Worm (Caenorhabditis elegans) whole organism, mixed stage, embryonic: ENCODE measurements around the gene srxa-13.

Experiments
- bed-3 ChIP-seq: fragments of 200-800 bp; sonication (Bioruptor generic); optimal IDR thresholded peaks from 3 replicates; lab custom pipeline; 2018; ENCODE audit warnings: mild to moderate bottlenecking, missing genetic modification characterization, moderate library complexity, missing compliant biosample characterization
- blmp-1 ChIP-seq: fragments of 150-350 bp; optimal IDR thresholded peaks from 2 replicates; lab custom pipeline; 2014; ENCODE audit warnings: missing biosample characterization, missing genetic modification characterization
- ceh-39 ChIP-seq: fragments of 150-350 bp; optimal IDR thresholded peaks from 2 replicates; lab custom pipeline; 2014; ENCODE audit warnings: missing biosample characterization, missing genetic modification characterization
- ceh-43 ChIP-seq: fragments of 200-800 bp; sonication (Bioruptor generic); optimal IDR thresholded peaks from 2 replicates; lab custom pipeline; 2018; ENCODE audit warnings: mild to moderate bottlenecking, missing genetic modification characterization, moderate library complexity, missing compliant biosample characterization
- cnd-1 ChIP-seq: fragments of 200-800 bp; sonication (Bioruptor generic); optimal IDR thresholded peaks from 2 replicates; lab custom pipeline; 2018; ENCODE audit warnings: mild to moderate bottlenecking, missing genetic modification characterization, missing compliant biosample characterization
- drap-1 ChIP-seq: fragments of 200-800 bp; sonication (Bioruptor generic); optimal IDR thresholded peaks from 3 replicates; lab custom pipeline; 2018; ENCODE audit warnings: mild to moderate bottlenecking, missing genetic modification characterization, missing compliant biosample characterization
- elt-1 ChIP-seq: sonication (generic microtip); optimal IDR thresholded peaks from 2 replicates; lab custom pipeline; 2017; ENCODE audit warnings: missing genetic modification characterization, mild to moderate bottlenecking, missing compliant biosample characterization, antibody characterized with exemption, moderate library complexity, borderline replicate concordance; ENCODE audit not compliant: insufficient read depth
- elt-3 ChIP-seq: fragments of 150-350 bp; optimal IDR thresholded peaks from 2 replicates; lab custom pipeline; 2014; ENCODE audit warnings: missing biosample characterization, missing genetic modification characterization
- flh-1 ChIP-seq: fragments of 200-800 bp; sonication (Bioruptor generic); optimal IDR thresholded peaks from 2 replicates; lab custom pipeline; 2018; ENCODE audit warnings: mild to moderate bottlenecking, missing genetic modification characterization, moderate library complexity, missing compliant biosample characterization
- ham-2 ChIP-seq: fragments of 200-800 bp; sonication (Bioruptor generic); optimal IDR thresholded peaks from 2 replicates; lab custom pipeline; 2018; ENCODE audit warnings: mild to moderate bottlenecking, missing genetic modification characterization, missing compliant biosample characterization
- hlh-1 ChIP-seq: fragments of 150-350 bp; optimal IDR thresholded peaks from 2 replicates; lab custom pipeline; 2014; ENCODE audit warnings: missing biosample characterization, missing genetic modification reagents, missing genetic modification characterization
- lin-13 ChIP-seq: fragments of 150-350 bp; optimal IDR thresholded peaks from 2 replicates; lab custom pipeline; 2014; ENCODE audit warnings: missing biosample characterization, missing genetic modification characterization
- lin-32 ChIP-seq: fragments of 200-800 bp; sonication (Bioruptor generic); optimal IDR thresholded peaks from 2 replicates; lab custom pipeline; 2018; ENCODE audit warnings: mild to moderate bottlenecking, missing genetic modification characterization, missing compliant biosample characterization
- lsy-2 ChIP-seq: fragments of 150-350 bp; optimal IDR thresholded peaks from 2 replicates; lab custom pipeline; 2014; ENCODE audit warnings: missing biosample characterization, missing genetic modification characterization
- mab-5 ChIP-seq: fragments of 150-350 bp; optimal IDR thresholded peaks from 2 replicates; lab custom pipeline; 2014; ENCODE audit warnings: missing biosample characterization, missing genetic modification characterization
- mep-1 ChIP-seq: fragments of 150-350 bp; optimal IDR thresholded peaks from 2 replicates; lab custom pipeline; 2017; ENCODE audit warnings: missing biosample characterization, missing genetic modification reagents, missing genetic modification characterization, inconsistent platforms
- nhr-12 ChIP-seq: fragments of 150-350 bp; optimal IDR thresholded peaks from 2 replicates; lab custom pipeline; 2014; ENCODE audit warnings: missing biosample characterization, missing genetic modification characterization
- nhr-2 ChIP-seq: fragments of 150-350 bp; optimal IDR thresholded peaks from 2 replicates; lab custom pipeline; 2014; ENCODE audit warnings: missing biosample characterization, missing genetic modification characterization
- nhr-237 ChIP-seq: fragments of 150-350 bp; optimal IDR thresholded peaks from 2 replicates; lab custom pipeline; 2014; ENCODE audit warnings: missing biosample characterization, missing genetic modification characterization
- nhr-28 ChIP-seq: fragments of 150-350 bp; optimal IDR thresholded peaks from 2 replicates; lab custom pipeline; 2014; ENCODE audit warnings: missing biosample characterization, missing genetic modification characterization
- nhr-76 ChIP-seq: sonication (generic microtip); optimal IDR thresholded peaks from 2 replicates; lab custom pipeline; 2017; ENCODE audit warnings: missing biosample characterization, missing genetic modification characterization
- pha-4 ChIP-seq: fragments of 150-350 bp; optimal IDR thresholded peaks from 2 replicates; lab custom pipeline; 2018; ENCODE audit warnings: missing biosample characterization, missing genetic modification reagents, missing genetic modification characterization
- sem-2 ChIP-seq: fragments of 200-800 bp; sonication (Bioruptor generic); optimal IDR thresholded peaks from 2 replicates; lab custom pipeline; 2018; ENCODE audit warnings: mild to moderate bottlenecking, missing genetic modification characterization, missing compliant biosample characterization
- snpc-4 ChIP-seq: fragments of 150-350 bp; optimal IDR thresholded peaks from 2 replicates; lab custom pipeline; 2014; ENCODE audit warnings: missing biosample characterization, missing genetic modification characterization
- sptf-1 ChIP-seq: sonication (generic microtip); optimal IDR thresholded peaks from 2 replicates; lab custom pipeline; 2017; ENCODE audit warnings: mild to moderate bottlenecking, missing genetic modification characterization, moderate library complexity, missing compliant biosample characterization
- tbx-8 ChIP-seq: fragments of 200-800 bp; sonication (Bioruptor generic); optimal IDR thresholded peaks from 2 replicates; lab custom pipeline; 2018; ENCODE audit warnings: mild to moderate bottlenecking, missing genetic modification characterization, moderate library complexity, missing compliant biosample characterization
- unc-120 ChIP-seq: sonication (generic microtip); optimal IDR thresholded peaks from 2 replicates; lab custom pipeline; 2017; ENCODE audit warnings: missing genetic modification characterization, missing compliant biosample characterization; ENCODE audit not compliant: poor library complexity, severe bottlenecking
- unc-39 ChIP-seq: fragments of 150-350 bp; optimal IDR thresholded peaks from 2 replicates; lab custom pipeline; 2014; ENCODE audit warnings: missing biosample characterization, missing genetic modification characterization
- unc-62 ChIP-seq: fragments of 150-350 bp; optimal IDR thresholded peaks from 2 replicates; lab custom pipeline; 2014; ENCODE audit warnings: missing biosample characterization, missing genetic modification reagents, missing genetic modification characterization
- zip-8 ChIP-seq: fragments of 150-350 bp; optimal IDR thresholded peaks from 2 replicates; lab custom pipeline; 2014; ENCODE audit warnings: missing biosample characterization, missing genetic modification characterization
- ztf-11 ChIP-seq: fragments of 150-350 bp; optimal IDR thresholded peaks from 2 replicates; lab custom pipeline; 2014; ENCODE audit warnings: missing biosample characterization, missing genetic modification characterization

Gene srxa-13

ce11 chrV:13942082-13942481 lies 12.5 kb downstream of the srxa-13 start, which contains the start of gene dpr-1:
TSS of gene dpr-1 (minus strand) at chrV:13942182.
- TF ChIP-seq zip-8 (tag; lab: Kevin White, UChicago): no peak
- no peak for TF ChIP-seq unc-62 (GFP tag; lab: Kevin White, UChicago)
- no peak for TF ChIP-seq snpc-4 (tag; lab: Kevin White, UChicago)
- no peak for TF ChIP-seq unc-120
- TF ChIP-seq ceh-39: no peak
- TF ChIP-seq ham-2 (GFP tag; lab: Kevin White, UChicago): no peak
- no peak for TF ChIP-seq tbx-8
- TF ChIP-seq mab-5 (tag; lab: Kevin White, UChicago): no peak
- no peak for TF ChIP-seq blmp-1
- TF ChIP-seq, all 35 proteins: peak for 0

ce11 chrV:13946385-13947019 lies 16.9 kb downstream of the srxa-13 start, which contains the start of the genes srx-10 and clec-226:
TSS of gene srx-10 (minus strand) at chrV:13946485.
TSS of gene clec-226 (plus strand) at chrV:13946969.
- TF ChIP-seq unc-62 (GFP tag; lab: Kevin White, UChicago) (no peak), ham-2 (GFP tag; lab: Kevin White, UChicago) (no peak), bed-3 (no peak), ztf-11 (tag; lab: Kevin White, UChicago) (no peak), sptf-1 (tag; lab: Kevin White, UChicago) (no peak), hlh-1 (no peak), sem-2 (GFP tag; lab: Kevin White, UChicago) (no peak), elt-3 (tag; lab: Kevin White, UChicago) (no peak), snpc-4 (tag; lab: Kevin White, UChicago) (no peak), flh-1 (GFP tag; lab: Kevin White, UChicago) (no peak), pha-4 (tag; lab: Kevin White, UChicago) (no peak), nhr-237 (tag; lab: Kevin White, UChicago) (no peak), mep-1 (tag; lab: Kevin White, UChicago) (no peak), lin-32 (no peak), lsy-2 (tag; lab: Kevin White, UChicago) (no peak), nhr-76 (tag; lab: Kevin White, UChicago) (no peak), lin-13 (no peak), blmp-1 (no peak), ceh-39 (no peak), nhr-12 (tag; lab: Kevin White, UChicago) (no peak)

- no peak for TF ChIP-seq nhr-76 (tag; lab: Kevin White, UChicago)
- TF ChIP-seq unc-39 (tag; lab: Kevin White, UChicago): no peak
- TF ChIP-seq drap-1: no peak
Observed at ce11 chrV:13949010-13949409, 19.4 kb downstream of the srxa-13 start, which contains the start of gene R10D12.6. TSS of gene R10D12.6 (plus strand) at chrV:13949310.

- TF ChIP-seq ham-2 (GFP tag; lab: Kevin White, UChicago) (no peak), ztf-11 (tag; lab: Kevin White, UChicago) (no peak), snpc-4 (tag; lab: Kevin White, UChicago) (no peak), elt-3 (tag; lab: Kevin White, UChicago) (no peak), unc-39 (tag; lab: Kevin White, UChicago) (no peak), nhr-2 (tag; lab: Kevin White, UChicago) (no peak), mep-1 (tag; lab: Kevin White, UChicago) (no peak), nhr-28 (tag; lab: Kevin White, UChicago) (no peak), blmp-1 (no peak), lsy-2 (tag; lab: Kevin White, UChicago) (no peak), ceh-43 (GFP tag; lab: Kevin White, UChicago) (no peak)
Observed at ce11 chrV:13949752-13950151, 20.1 kb downstream of the srxa-13 start, which contains the start of gene R10D12.7. TSS of gene R10D12.7 (plus strand) at chrV:13950052.

- TF ChIP-seq lsy-2 (tag; lab: Kevin White, UChicago) (no peak), mab-5 (tag; lab: Kevin White, UChicago) (no peak), lin-32 (no peak), elt-1 (tag; lab: Kevin White, UChicago) (peak; percentile 78), nhr-12 (tag; lab: Kevin White, UChicago) (no peak), cnd-1 (no peak), zip-8 (tag; lab: Kevin White, UChicago) (no peak), ceh-43 (GFP tag; lab: Kevin White, UChicago) (no peak)
Observed at ce11 chrV:13953191-13953590, 23.6 kb downstream of the srxa-13 start, which contains the start of gene R10D12.8. TSS of gene R10D12.8 (minus strand) at chrV:13953291.
